Worm (Caenorhabditis elegans): ENCODE data around the gene F20E11.18.
"Not testable (repeated sequence)": the region's sequence is repeated elsewhere in the genome, so short reads cannot be mapped to it uniquely, and the experiment has no call there.

Gene F20E11.18

DNA sequence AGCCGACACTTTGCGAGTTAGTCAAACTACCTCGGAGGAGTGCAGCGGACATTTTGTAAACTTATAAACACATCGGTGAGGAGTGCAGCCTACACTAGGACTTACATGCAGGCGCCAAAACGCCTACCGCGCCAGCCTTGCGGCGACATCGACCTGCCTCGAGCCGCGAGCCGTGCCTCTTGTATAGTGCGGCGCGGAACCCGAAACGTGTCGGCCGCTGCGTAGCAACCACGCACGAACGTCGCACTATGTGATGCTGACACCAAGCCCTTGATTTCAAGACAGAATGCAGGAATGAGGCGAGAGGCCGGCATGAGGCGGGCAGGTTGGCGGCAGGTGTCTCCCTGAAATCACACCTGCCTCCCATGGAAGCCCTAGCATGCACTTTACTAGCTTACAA is 7.1 kb downstream of the F20E11.18 start:
- no peak for TF ChIP-seq nhr-237 (tag; optimal IDR thresholded peaks at IDR 0.05)
- no peak for TF ChIP-seq ama-1 (optimal IDR thresholded peaks at IDR 0.05)
- no peak for TF ChIP-seq ztf-4 (tag; optimal IDR thresholded peaks at IDR 0.05)
- TF ChIP-seq egl-5 (tag; optimal IDR thresholded peaks at IDR 0.05): no peak
- no peak for TF ChIP-seq ztf-11 (tag; optimal IDR thresholded peaks at IDR 0.05)
- TF ChIP-seq hmg-11 (tag; optimal IDR thresholded peaks at IDR 0.05): no peak
- no peak for TF ChIP-seq nhr-25 (tag; optimal IDR thresholded peaks at IDR 0.05)
- TF ChIP-seq egl-27 (tag; optimal IDR thresholded peaks at IDR 0.05): no peak

DNA sequence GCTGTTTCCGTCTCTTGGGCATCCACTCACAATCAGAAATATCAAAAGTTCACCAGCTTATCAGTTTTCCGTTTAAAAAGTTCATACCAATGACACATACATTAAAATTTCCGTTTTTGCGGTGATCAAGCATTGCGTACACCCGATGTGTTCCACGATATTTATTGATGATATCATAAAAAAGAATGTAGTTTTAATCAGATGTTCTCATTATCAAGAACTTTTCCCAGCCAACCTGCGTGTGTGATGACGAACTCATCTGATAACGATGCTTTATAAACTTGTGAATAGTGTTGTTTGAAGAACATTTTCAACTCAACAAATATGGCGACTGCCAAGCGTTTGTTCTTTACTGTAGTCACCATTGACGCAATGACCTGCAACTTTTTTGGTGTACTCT is 19.6 kb downstream of the F20E11.18 start, which contains the start of gene clc-21:
clc-21 (plus strand) TSS at position 301 of the 400 bp plus-strand sequence.
- peak; percentile 56 for TF ChIP-seq elt-2 (tag; optimal IDR thresholded peaks at IDR 0.05)
- no peak for TF ChIP-seq sea-2 (GFP tag; optimal IDR thresholded peaks at IDR 0.05)

DNA sequence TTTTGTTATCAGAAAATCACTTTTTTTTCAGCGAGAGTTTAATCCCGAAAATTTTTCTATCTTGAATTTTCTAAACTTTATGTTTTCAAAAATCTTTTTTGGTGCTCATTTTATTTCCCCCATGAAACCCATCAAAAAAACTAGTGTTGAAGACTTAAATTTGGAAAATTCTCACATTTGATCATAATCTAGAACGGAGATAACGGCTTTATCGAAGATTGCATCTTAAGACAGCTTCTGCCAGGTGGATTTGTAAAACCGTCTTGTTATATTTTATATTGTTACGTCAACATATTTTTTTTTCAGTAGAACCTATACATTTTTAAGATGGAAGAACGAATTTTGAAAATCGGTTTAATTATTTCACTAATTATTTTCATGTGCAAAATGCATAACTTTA is 21.4 kb downstream of the F20E11.18 start, which contains the start of gene T27C5.12:
T27C5.12 (plus strand) TSS at position 301 of the 400 bp plus-strand sequence.
- TF ChIP-seq nhr-76 (tag; optimal IDR thresholded peaks at IDR 0.05): no peak
- no peak for TF ChIP-seq ztf-4 (tag; optimal IDR thresholded peaks at IDR 0.05)
- TF ChIP-seq nhr-43 (tag; optimal IDR thresholded peaks at IDR 0.05; ENCODE audit: poor library complexity, severe bottlenecking): no peak
- no peak for TF ChIP-seq ceh-9 (tag; optimal IDR thresholded peaks at IDR 0.05)
- no peak for TF ChIP-seq fkh-10 (GFP tag; optimal IDR thresholded peaks at IDR 0.05)
- no peak for TF ChIP-seq snpc-4 (tag; optimal IDR thresholded peaks at IDR 0.05)
- no peak for TF ChIP-seq ztf-11 (tag; optimal IDR thresholded peaks at IDR 0.05)
- TF ChIP-seq tbx-2 (tag; optimal IDR thresholded peaks at IDR 0.05): no peak
- TF ChIP-seq pqm-1 (tag; optimal IDR thresholded peaks at IDR 0.05): no peak
- no peak for TF ChIP-seq nhr-11 (tag; optimal IDR thresholded peaks at IDR 0.05)
- TF ChIP-seq nfya-1 (tag; optimal IDR thresholded peaks at IDR 0.05; ENCODE audit: insufficient read depth): no peak
- TF ChIP-seq nhr-237 (tag; optimal IDR thresholded peaks at IDR 0.05): no peak
- TF ChIP-seq aly-2 (tag; optimal IDR thresholded peaks at IDR 0.05): no peak
- TF ChIP-seq lsy-12 (tag; optimal IDR thresholded peaks at IDR 0.05): no peak
- no peak for TF ChIP-seq pha-4 (tag; optimal IDR thresholded peaks at IDR 0.05)
- no peak for TF ChIP-seq eor-1 (tag; optimal IDR thresholded peaks at IDR 0.05)
- no peak for TF ChIP-seq ama-1 (optimal IDR thresholded peaks at IDR 0.05)
- TF ChIP-seq ceh-16 (tag; optimal IDR thresholded peaks at IDR 0.05): no peak
- no peak for TF ChIP-seq mdl-1 (tag; optimal IDR thresholded peaks at IDR 0.05)

DNA sequence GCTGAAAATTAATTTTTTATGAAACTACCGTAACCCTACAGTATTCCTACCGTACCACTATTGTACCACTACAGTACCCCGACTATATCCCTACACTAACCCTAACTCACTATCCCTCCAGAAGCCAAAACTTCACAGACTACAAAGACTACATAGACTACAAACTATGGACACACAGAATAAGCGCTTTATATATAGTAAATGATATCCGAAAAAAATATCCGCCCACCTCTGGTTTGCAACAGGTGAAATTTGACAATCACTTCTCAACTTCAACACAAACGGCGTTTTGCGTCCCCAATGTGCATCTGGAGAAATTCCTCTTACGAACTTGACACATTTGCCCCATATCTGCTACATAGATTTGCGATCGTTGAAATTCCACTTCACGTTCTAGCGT is 26.4 kb downstream of the F20E11.18 start, which contains the start of gene srh-132:
srh-132 (plus strand) TSS at position 301 of the 400 bp plus-strand sequence.
- TF ChIP-seq aly-2 (tag; optimal IDR thresholded peaks at IDR 0.05); nhr-43 (tag; optimal IDR thresholded peaks at IDR 0.05; ENCODE audit: poor library complexity, severe bottlenecking); ztf-4 (tag; optimal IDR thresholded peaks at IDR 0.05): not testable (repeated sequence)

DNA sequence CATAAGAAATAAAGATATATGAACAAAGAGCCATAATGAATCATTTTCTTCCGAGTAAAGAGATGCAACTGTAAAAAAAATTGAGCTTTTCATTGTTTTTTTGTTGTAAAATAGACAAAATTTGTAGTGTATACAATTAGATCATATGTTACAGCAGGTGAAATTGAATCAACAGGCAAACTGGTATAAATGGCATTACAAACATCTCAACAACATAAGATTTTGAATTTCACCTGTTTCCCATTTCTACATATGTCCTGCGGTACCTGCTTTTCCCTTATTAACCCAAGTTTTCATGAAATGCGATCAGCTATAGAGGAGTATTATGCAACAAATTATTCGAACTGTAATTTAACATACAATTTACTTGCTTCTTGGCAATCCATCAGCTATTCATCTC is 41.0 kb downstream of the F20E11.18 start, which contains the start of gene srh-120:
srh-120 (plus strand) TSS at position 301 of the 400 bp plus-strand sequence.
- TF ChIP-seq ceh-82 (tag; optimal IDR thresholded peaks at IDR 0.05): no peak
- TF ChIP-seq ceh-28 (tag; optimal IDR thresholded peaks at IDR 0.05): no peak
- TF ChIP-seq fkh-10 (GFP tag; optimal IDR thresholded peaks at IDR 0.05): no peak
- no peak for TF ChIP-seq elt-2 (tag; optimal IDR thresholded peaks at IDR 0.05)
- no peak for TF ChIP-seq nhr-76 (tag; optimal IDR thresholded peaks at IDR 0.05)
